Fruit fly (Drosophila melanogaster) whole organism, adult: ENCODE measurements around the gene CG32485.

Experiments used
- CG11617 ChIP-seq: fragments of 200-800 bp; sonication (Bioruptor generic); optimal IDR thresholded peaks from 2 replicates; lab custom pipeline; 2017; ENCODE audit warnings: mild to moderate bottlenecking, missing biosample characterization, missing genetic modification reagents, missing genetic modification characterization
- CG14711 ChIP-seq: fragments of 200-800 bp; sonication (Bioruptor generic); optimal IDR thresholded peaks from 2 replicates; lab custom pipeline; 2018; ENCODE audit warnings: missing biosample characterization, mild to moderate bottlenecking, missing genetic modification characterization, moderate library complexity
- CG7045 ChIP-seq: fragments of 200-800 bp; sonication (Bioruptor generic); optimal IDR thresholded peaks from 2 replicates; lab custom pipeline; 2017; ENCODE audit warnings: missing biosample characterization, mild to moderate bottlenecking, missing genetic modification characterization
- cnc ChIP-seq, 2 experiments: fragments of >200 bp; optimal IDR thresholded peaks; 2 replicates each; lab custom pipeline; 2017
- kay ChIP-seq: fragments of 200-800 bp; sonication (Bioruptor generic); peaks from one replicate; lab custom pipeline; 2016; ENCODE audit warnings: missing biosample characterization, missing genetic modification characterization, borderline replicate concordance
- pad ChIP-seq: fragments of 200-800 bp; sonication (Bioruptor generic); optimal IDR thresholded peaks from 3 replicates; lab custom pipeline; 2017; ENCODE audit warnings: missing biosample characterization, missing genetic modification characterization, mild to moderate bottlenecking, moderate library complexity, missing genetic modification reagents

- TF ChIP-seq cnc (optimal IDR thresholded peaks at IDR 0.05; lab: Kevin White, UChicago) (no peak), CG14711 (tag; lab: Kevin White, UChicago) (no peak), pad (no peak), kay (GFP tag; lab: Kevin White, UChicago) (no peak), CG11617 (no peak), CG7045 (no peak)
These were observed 9.1 kb downstream of the CG32485 start for dm6 chr3L:3058970-3059883.
